Worm (Caenorhabditis elegans): ENCODE results near the gene C35B1.9.

C35B1.9 gene

ce11 chrIV:4067336-4067735, 13.4 kb downstream of the C35B1.9 start:
- no peak for TF ChIP-seq nhr-42 (GFP tag; IDR thresholded peaks at IDR 0.05)
- TF ChIP-seq lin-39 (tag; optimal IDR thresholded peaks at IDR 0.05), result no peak
- TF ChIP-seq madf-9 (GFP tag; conservative IDR thresholded peaks at IDR 0.05), result no peak
- no peak for TF ChIP-seq lsy-2 (tag; optimal IDR thresholded peaks at IDR 0.05)
- TF ChIP-seq unc-62 (GFP tag; optimal IDR thresholded peaks at IDR 0.05 in 1 of 2), result peak in 1 of 2 experiments; percentile 95
- no peak for TF ChIP-seq unc-62 (tag; optimal IDR thresholded peaks at IDR 0.05)

DNA sequence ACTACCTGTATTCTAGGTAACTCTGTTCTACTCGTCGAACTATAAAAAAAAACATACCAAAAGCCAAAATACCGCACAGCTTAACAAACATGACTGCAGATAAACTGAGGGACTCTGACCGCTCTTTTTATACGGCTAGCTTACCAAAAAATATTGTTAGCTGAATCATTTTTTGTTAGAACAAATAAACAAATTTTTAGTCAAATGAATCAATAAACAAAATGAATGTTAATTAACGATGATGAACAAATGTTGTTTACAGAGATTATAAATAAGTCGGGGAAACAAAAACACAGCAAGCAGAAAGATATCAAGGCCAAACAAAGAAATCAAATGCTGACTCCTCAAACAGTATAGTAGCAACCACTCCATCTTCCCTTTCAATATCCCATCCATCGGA, 17.2 kb downstream of the C35B1.9 start, which contains the start of gene ilys-6:
ilys-6 (minus strand) TSS at position 101 of the 400 bp plus-strand sequence.
- TF ChIP-seq ZK337.2 (GFP tag; IDR thresholded peaks at IDR 0.05) (no peak), zfp-3 (GFP tag; conservative IDR thresholded peaks at IDR 0.05) (no peak), nhr-28 (tag; optimal IDR thresholded peaks at IDR 0.05) (no peak)

ce11 chrIV:4055297-4055696, 25.4 kb downstream of the C35B1.9 start:
- TF ChIP-seq jun-1 (tag; optimal IDR thresholded peaks at IDR 0.05) (no peak), zfp-3 (GFP tag; conservative IDR thresholded peaks at IDR 0.05) (no peak), Y105C5A.15 (GFP tag; IDR thresholded peaks at IDR 0.05) (no peak), lin-38 (GFP tag; IDR thresholded peaks at IDR 0.05) (no peak), fos-1 (tag; optimal IDR thresholded peaks at IDR 0.05) (no peak), ces-1 (GFP tag; optimal IDR thresholded peaks at IDR 0.05) (no peak), nhr-25 (tag; optimal IDR thresholded peaks at IDR 0.05; ENCODE audit: borderline replicate concordance, insufficient read depth) (no peak), unc-62 (GFP tag; optimal IDR thresholded peaks at IDR 0.05 in 1 of 2) (peak in 1 of 2 experiments; percentile 11), unc-62 (tag; optimal IDR thresholded peaks at IDR 0.05) (no peak)

- TF ChIP-seq aly-2 (tag; optimal IDR thresholded peaks at IDR 0.05) (no peak), madf-5 (GFP tag; IDR thresholded peaks at IDR 0.05) (no peak), F10B5.3 (tag; optimal IDR thresholded peaks at IDR 0.05) (no peak), aha-1 (tag) (peak; percentile 78), ceh-20 (GFP tag; IDR thresholded peaks at IDR 0.05) (no peak), nhr-25 (tag; optimal IDR thresholded peaks at IDR 0.05; ENCODE audit: borderline replicate concordance, insufficient read depth) (no peak), jun-1 (tag; optimal IDR thresholded peaks at IDR 0.05) (no peak), pqm-1 (tag; optimal IDR thresholded peaks at IDR 0.05) (peak; percentile 52), F37D6.2 (tag; optimal IDR thresholded peaks at IDR 0.05) (no peak), nhr-28 (tag; optimal IDR thresholded peaks at IDR 0.05) (peak; percentile 8)
Observed at ce11 chrIV:4053405-4053804, 27.3 kb downstream of the C35B1.9 start.

- peak; percentile 17 for TF ChIP-seq aha-1 (tag)
- TF ChIP-seq unc-39 (tag; optimal IDR thresholded peaks at IDR 0.05), result no peak
- TF ChIP-seq mes-2 (tag; optimal IDR thresholded peaks at IDR 0.05; ENCODE audit: poor library complexity, severe bottlenecking), result no peak
- no peak for TF ChIP-seq daf-16 (GFP tag; optimal IDR thresholded peaks at IDR 0.05)
- no peak for TF ChIP-seq daf-16 (tag; optimal IDR thresholded peaks at IDR 0.05)
- TF ChIP-seq lin-1 (GFP tag; IDR thresholded peaks at IDR 0.05), result no peak
- TF ChIP-seq nhr-77 (tag; optimal IDR thresholded peaks at IDR 0.05), result no peak
- peak in 1 of 2 experiments; percentile 49 for TF ChIP-seq unc-62 (GFP tag; optimal IDR thresholded peaks at IDR 0.05 in 1 of 2)
- TF ChIP-seq unc-62 (tag; optimal IDR thresholded peaks at IDR 0.05), result no peak
- TF ChIP-seq R02D3.7 (tag; optimal IDR thresholded peaks at IDR 0.05), result no peak
Observed at ce11 chrIV:4052274-4052673, 28.5 kb downstream of the C35B1.9 start.

ce11 chrIV:4051539-4051938, 29.2 kb downstream of the C35B1.9 start, which contains the start of gene wrt-5:
Gene wrt-5 (minus strand): TSS chrIV:4051639.
- TF ChIP-seq aha-1 (tag) (peak; percentile 18), set-16 (GFP tag; IDR thresholded peaks at IDR 0.05) (no peak)
